Fruit fly (Drosophila melanogaster): ENCODE results near the gene Cln3.

Cln3 gene

DNA sequence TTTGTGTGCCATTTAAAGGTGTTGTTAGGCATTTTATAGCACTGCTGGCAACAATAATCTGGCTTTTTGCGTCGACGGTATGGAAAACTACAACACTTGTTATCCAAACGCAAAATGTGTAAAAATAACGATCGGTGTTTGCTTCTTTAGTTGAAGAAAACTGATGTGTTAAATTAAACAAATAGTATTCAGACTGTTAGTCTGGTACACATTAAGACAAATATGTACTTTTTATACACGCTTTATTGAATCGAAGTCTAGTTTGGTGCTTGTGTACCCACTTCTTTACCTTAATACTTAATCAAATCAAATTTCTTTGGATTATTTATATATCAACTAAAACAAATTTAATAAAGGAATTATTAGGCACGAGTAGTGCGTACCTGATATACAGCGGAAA is 22.4 kb downstream of the Cln3 start (continued):
- TF ChIP-seq B-H2 (GFP tag; optimal IDR thresholded peaks at IDR 0.05) (peak; percentile 80), CG16863 (GFP tag; optimal IDR thresholded peaks at IDR 0.05) (no peak), Drgx (GFP tag; IDR thresholded peaks at IDR 0.05) (no peak), gce (GFP tag; IDR thresholded peaks at IDR 0.05) (no peak), CG17568 (GFP tag; optimal IDR thresholded peaks at IDR 0.05) (peak; percentile 63), CG1792 (GFP tag; optimal IDR thresholded peaks at IDR 0.05) (no peak), Nf-YC (tag; optimal IDR thresholded peaks at IDR 0.05) (no peak), CG9727 (GFP tag; optimal IDR thresholded peaks at IDR 0.05) (peak; percentile 7), CG7963 (GFP tag; IDR thresholded peaks at IDR 0.05; ENCODE audit: partially characterized antibody) (no peak), cad (GFP tag; optimal IDR thresholded peaks at IDR 0.05) (no peak), NfI (GFP tag; optimal IDR thresholded peaks at IDR 0.05) (no peak), Doc2 (GFP tag; IDR thresholded peaks at IDR 0.05) (no peak), CG16779 (GFP tag; IDR thresholded peaks at IDR 0.05) (no peak), croc (GFP tag; conservative IDR thresholded peaks at IDR 0.05) (no peak), Abd-B (GFP tag; optimal IDR thresholded peaks at IDR 0.05) (no peak), CG18011 (GFP tag; optimal IDR thresholded peaks at IDR 0.05) (no peak), Meics (GFP tag; optimal IDR thresholded peaks at IDR 0.05) (peak; percentile 81), CTCF (GFP tag; optimal IDR thresholded peaks at IDR 0.05) (no peak), Nf-YA (GFP tag; IDR thresholded peaks at IDR 0.05) (no peak), hkb (optimal IDR thresholded peaks at IDR 0.05) (no peak), hkb (GFP tag; IDR thresholded peaks at IDR 0.05) (no peak), CG18619 (GFP tag; optimal IDR thresholded peaks at IDR 0.05) (no peak), CG8359 (GFP tag; optimal IDR thresholded peaks at IDR 0.05; ENCODE audit: borderline replicate concordance) (no peak), Myb (GFP tag; optimal IDR thresholded peaks at IDR 0.05) (no peak), CG3281 (GFP tag; optimal IDR thresholded peaks at IDR 0.05) (peak; percentile 88), CG12659 (GFP tag; optimal IDR thresholded peaks at IDR 0.05) (no peak), CG6654 (GFP tag; optimal IDR thresholded peaks at IDR 0.05) (no peak), CG12155 (GFP tag; optimal IDR thresholded peaks at IDR 0.05) (no peak), Fer1 (GFP tag; optimal IDR thresholded peaks at IDR 0.05) (no peak), zfh1 (GFP tag; IDR thresholded peaks at IDR 0.05) (no peak), CG3407 (GFP tag; optimal IDR thresholded peaks at IDR 0.05) (no peak), sisA (GFP tag; IDR thresholded peaks at IDR 0.05) (no peak), Awh (GFP tag; IDR thresholded peaks at IDR 0.05) (no peak), CG4617 (GFP tag; optimal IDR thresholded peaks at IDR 0.05; ENCODE audit: borderline replicate concordance) (no peak), unpg (GFP tag; optimal IDR thresholded peaks at IDR 0.05) (no peak), Dip2 (GFP tag; IDR thresholded peaks at IDR 0.05) (no peak), Ravus (GFP tag; IDR thresholded peaks at IDR 0.05) (no peak), CG8281 (tag; optimal IDR thresholded peaks at IDR 0.05) (no peak), run (tag; optimal IDR thresholded peaks at IDR 0.05) (no peak), CG9609 (GFP tag; optimal IDR thresholded peaks at IDR 0.05) (no peak), rib (GFP tag; IDR thresholded peaks at IDR 0.05) (no peak), ken (GFP tag; IDR thresholded peaks at IDR 0.05) (no peak), Bdp1 (GFP tag; optimal IDR thresholded peaks at IDR 0.05) (no peak), YL-1 (GFP tag; optimal IDR thresholded peaks at IDR 0.05) (no peak), sr (GFP tag; IDR thresholded peaks at IDR 0.05) (no peak), CG6854 (GFP tag; optimal IDR thresholded peaks at IDR 0.05) (peak; percentile 62), slou (GFP tag; optimal IDR thresholded peaks at IDR 0.05) (peak; percentile 2), aop (GFP tag; IDR thresholded peaks at IDR 0.05) (no peak), HLH3B (GFP tag; IDR thresholded peaks at IDR 0.05) (no peak), TFAM (GFP tag; optimal IDR thresholded peaks at IDR 0.05) (no peak), CG3726 (GFP tag; IDR thresholded peaks at IDR 0.05) (no peak), Spps (tag; optimal IDR thresholded peaks at IDR 0.05) (no peak), D19A (tag; optimal IDR thresholded peaks at IDR 0.05) (no peak), CG2199 (GFP tag; IDR thresholded peaks at IDR 0.05) (no peak)

Measured in whole organism, embryonic.